Worm (Caenorhabditis elegans): ENCODE data around the gene F15H10.8.

- TF ChIP-seq dpl-1 (GFP tag; optimal IDR thresholded peaks at IDR 0.05) (no peak), rcor-1 (GFP tag; IDR thresholded peaks at IDR 0.05) (no peak), nfyb-1 (GFP tag; IDR thresholded peaks at IDR 0.05) (no peak), madf-6 (GFP tag; IDR thresholded peaks at IDR 0.05) (no peak), Y79H2A.3 (GFP tag; conservative IDR thresholded peaks at IDR 0.05) (no peak), attf-6 (GFP tag; IDR thresholded peaks at IDR 0.05) (no peak), ceh-27 (GFP tag; optimal IDR thresholded peaks at IDR 0.05) (no peak), Y53F4B.3 (GFP tag; IDR thresholded peaks at IDR 0.05) (no peak), F55B11.4 (tag; optimal IDR thresholded peaks at IDR 0.05; ENCODE audit: borderline replicate concordance, insufficient read depth) (no peak), ekl-4 (GFP tag; IDR thresholded peaks at IDR 0.05) (no peak), hmg-20 (GFP tag; IDR thresholded peaks at IDR 0.05) (no peak)
Observed at ce11 chrV:10428608-10429007, 25.9 kb upstream of the F15H10.8 start, which contains the start of gene tag-314.

All from whole organism, young adult.